Fruit fly (Drosophila melanogaster) whole organism, embryonic: ENCODE results near the gene AlaRS.

Experiments used
- Atf-2 ChIP-seq: fragments of 200-800 bp; sonication (Bioruptor generic); optimal IDR thresholded peaks from 2 replicates; lab custom pipeline; 2016; ENCODE audit warnings: missing biosample characterization, missing genetic modification characterization
- BtbVII ChIP-seq: fragments of 200-800 bp; sonication (Bioruptor generic); optimal IDR thresholded peaks from 3 replicates; lab custom pipeline; 2017; ENCODE audit warnings: missing biosample characterization, mild to moderate bottlenecking, missing genetic modification characterization
- C15 ChIP-seq: fragments of 200-800 bp; sonication (Bioruptor generic); IDR thresholded peaks from 3 replicates; pipeline ENCODE4 v1.3.6; 2022; ENCODE audit warnings: missing biosample characterization, missing genetic modification characterization
- CG10321 ChIP-seq: fragments of 200-800 bp; sonication (Bioruptor generic); IDR thresholded peaks from 2 replicates; pipeline ENCODE4 v1.3.6; 2022; ENCODE audit warnings: missing biosample characterization, missing genetic modification characterization
- CG10979 ChIP-seq: fragments of 200-800 bp; sonication (Bioruptor generic); optimal IDR thresholded peaks from 2 replicates; lab custom pipeline; 2018; ENCODE audit warnings: missing biosample characterization, mild to moderate bottlenecking, missing genetic modification characterization, moderate library complexity
- CG11696 ChIP-seq: fragments of 200-800 bp; sonication (Bioruptor generic); IDR thresholded peaks from 2 replicates; pipeline ENCODE4 v1.3.6; 2022; ENCODE audit warnings: missing biosample characterization, missing genetic modification characterization
- CG12236 ChIP-seq: fragments of 200-800 bp; sonication (Bioruptor generic); optimal IDR thresholded peaks from 2 replicates; lab custom pipeline; 2016; ENCODE audit warnings: missing biosample characterization, missing genetic modification characterization
- CG13894 ChIP-seq: fragments of 200-800 bp; sonication (Bioruptor generic); optimal IDR thresholded peaks from 3 replicates; lab custom pipeline; 2018; ENCODE audit warnings: missing biosample characterization, mild to moderate bottlenecking, missing genetic modification characterization, moderate library complexity
- CG1602 ChIP-seq: fragments of 200-800 bp; sonication (Bioruptor generic); optimal IDR thresholded peaks from 3 replicates; lab custom pipeline; 2016; ENCODE audit warnings: missing biosample characterization, missing genetic modification characterization
- CG1832 ChIP-seq: fragments of 200-800 bp; sonication (Bioruptor generic); optimal IDR thresholded peaks from 2 replicates; lab custom pipeline; 2017; ENCODE audit warnings: missing biosample characterization, mild to moderate bottlenecking, missing genetic modification characterization, inconsistent platforms
- CG30020 ChIP-seq: fragments of 200-800 bp; optimal IDR thresholded peaks from 2 replicates; lab custom pipeline; 2019; ENCODE audit warnings: missing biosample characterization, mild to moderate bottlenecking, missing genetic modification characterization, moderate library complexity
- CG32532 ChIP-seq: fragments of 200-800 bp; sonication (Bioruptor generic); IDR thresholded peaks from 2 replicates; pipeline ENCODE4 v1.3.6; 2022; ENCODE audit warnings: missing biosample characterization, missing genetic modification characterization
- CG33213 ChIP-seq: fragments of 200-800 bp; sonication (Bioruptor generic); optimal IDR thresholded peaks from 3 replicates; lab custom pipeline; 2016; ENCODE audit warnings: missing biosample characterization, missing genetic modification characterization
- CG4404 ChIP-seq: fragments of 200-800 bp; sonication (Bioruptor generic); IDR thresholded peaks from 2 replicates; pipeline ENCODE4 v1.3.6; 2022; ENCODE audit warnings: missing biosample characterization, missing genetic modification characterization
- CG4730 ChIP-seq: fragments of 200-800 bp; sonication (Bioruptor generic); IDR thresholded peaks from 2 replicates; pipeline ENCODE4 v1.3.6; 2022; ENCODE audit warnings: missing biosample characterization, missing genetic modification characterization
- CG6791 ChIP-seq: fragments of 200-800 bp; sonication (Bioruptor generic); IDR thresholded peaks from 3 replicates; pipeline ENCODE4 v1.3.6; 2022; ENCODE audit warnings: missing biosample characterization, missing genetic modification characterization; ENCODE audit not compliant: partially characterized antibody
- CG6854 ChIP-seq: fragments of 200-800 bp; sonication (Bioruptor generic); optimal IDR thresholded peaks from 3 replicates; lab custom pipeline; 2017; ENCODE audit warnings: missing biosample characterization, mild to moderate bottlenecking, missing genetic modification characterization
- CG7963 ChIP-seq: fragments of 200-800 bp; sonication (Bioruptor generic); IDR thresholded peaks from 3 replicates; pipeline ENCODE4 v1.3.6; 2022; ENCODE audit warnings: missing biosample characterization, missing genetic modification characterization; ENCODE audit not compliant: partially characterized antibody
- CG7987 ChIP-seq: fragments of 200-800 bp; sonication (Bioruptor generic); optimal IDR thresholded peaks from 2 replicates; lab custom pipeline; 2018; ENCODE audit warnings: missing biosample characterization, mild to moderate bottlenecking, missing genetic modification characterization, moderate library complexity
- CG8388 ChIP-seq: fragments of 200-800 bp; sonication (Bioruptor generic); optimal IDR thresholded peaks from 2 replicates; lab custom pipeline; 2019; ENCODE audit warnings: missing biosample characterization, mild to moderate bottlenecking, missing genetic modification characterization, moderate library complexity
- Deaf1 ChIP-seq: fragments of 200-800 bp; optimal IDR thresholded peaks from 3 replicates; lab custom pipeline; 2019; ENCODE audit warnings: missing biosample characterization, mild to moderate bottlenecking, missing genetic modification characterization, moderate library complexity
- Fer2 ChIP-seq: fragments of 200-800 bp; sonication (Bioruptor generic); optimal IDR thresholded peaks from 2 replicates; lab custom pipeline; 2018; ENCODE audit warnings: missing biosample characterization, mild to moderate bottlenecking, missing genetic modification characterization, moderate library complexity
- HLH3B ChIP-seq: fragments of 200-800 bp; sonication (Bioruptor generic); IDR thresholded peaks from 2 replicates; pipeline ENCODE4 v1.3.6; 2022; ENCODE audit warnings: missing biosample characterization, missing genetic modification characterization
- HLH54F ChIP-seq: fragments of 200-800 bp; sonication (Bioruptor generic); optimal IDR thresholded peaks from 3 replicates; lab custom pipeline; 2016; ENCODE audit warnings: missing biosample characterization, missing genetic modification characterization
- Myb ChIP-seq: fragments of 200-800 bp; sonication (Bioruptor generic); optimal IDR thresholded peaks from 2 replicates; lab custom pipeline; 2016; ENCODE audit warnings: missing biosample characterization, missing genetic modification characterization
- NK7.1 ChIP-seq: fragments of 200-800 bp; sonication (Bioruptor generic); optimal IDR thresholded peaks from 3 replicates; lab custom pipeline; 2016; ENCODE audit warnings: missing biosample characterization, missing genetic modification characterization
- Ssrp ChIP-seq: fragments of 200-800 bp; sonication (Bioruptor generic); optimal IDR thresholded peaks from 2 replicates; lab custom pipeline; 2018; ENCODE audit warnings: missing biosample characterization, mild to moderate bottlenecking, missing genetic modification characterization, moderate library complexity
- abd-A ChIP-seq: fragments of 200-800 bp; sonication (Bioruptor generic); optimal IDR thresholded peaks from 3 replicates; lab custom pipeline; 2019; ENCODE audit warnings: missing biosample characterization, mild to moderate bottlenecking, missing genetic modification characterization, moderate library complexity
- ash1 ChIP-seq: fragments of 200-800 bp; sonication (Bioruptor generic); optimal IDR thresholded peaks from 2 replicates; lab custom pipeline; 2018; ENCODE audit warnings: missing biosample characterization, mild to moderate bottlenecking, missing genetic modification characterization
- cg ChIP-seq: fragments of 200-800 bp; sonication (Bioruptor generic); optimal IDR thresholded peaks from 3 replicates; lab custom pipeline; 2019; ENCODE audit warnings: missing biosample characterization, mild to moderate bottlenecking, missing genetic modification characterization, moderate library complexity
- dati ChIP-seq: fragments of 200-800 bp; sonication (Bioruptor generic); IDR thresholded peaks from 2 replicates; pipeline ENCODE4 v1.3.6; 2022; ENCODE audit warnings: missing biosample characterization, missing genetic modification characterization
- dmrt11E ChIP-seq: fragments of 200-800 bp; sonication (Bioruptor generic); optimal IDR thresholded peaks from 3 replicates; lab custom pipeline; 2018; ENCODE audit warnings: missing biosample characterization, mild to moderate bottlenecking, missing genetic modification characterization, moderate library complexity
- esg ChIP-seq: fragments of 200-800 bp; sonication (Bioruptor generic); conservative IDR thresholded peaks from 2 replicates; pipeline ENCODE4 v1.3.6; 2022; ENCODE audit warnings: missing biosample characterization, missing genetic modification characterization
- ewg ChIP-seq: fragments of 200-800 bp; sonication (Bioruptor generic); optimal IDR thresholded peaks from 3 replicates; lab custom pipeline; 2017; ENCODE audit warnings: mild to moderate bottlenecking, missing biosample characterization, missing genetic modification reagents, missing genetic modification characterization
- fd64A ChIP-seq: fragments of 200-800 bp; sonication (Bioruptor generic); optimal IDR thresholded peaks from 3 replicates; lab custom pipeline; 2018; ENCODE audit warnings: missing biosample characterization, mild to moderate bottlenecking, missing genetic modification characterization
- fru ChIP-seq: fragments of >200 bp; optimal IDR thresholded peaks from 2 replicates; lab custom pipeline; 2017
- gce ChIP-seq: fragments of 200-800 bp; sonication (Bioruptor generic); IDR thresholded peaks from 3 replicates; pipeline ENCODE4 v1.3.6; 2022; ENCODE audit warnings: missing biosample characterization, missing genetic modification characterization
- grau ChIP-seq: fragments of 200-800 bp; optimal IDR thresholded peaks from 3 replicates; lab custom pipeline; 2019; ENCODE audit warnings: missing biosample characterization, mild to moderate bottlenecking, missing genetic modification characterization, moderate library complexity
- gsb ChIP-seq: fragments of 200-800 bp; sonication (Bioruptor generic); IDR thresholded peaks from 2 replicates; pipeline ENCODE4 v1.3.6; 2022; ENCODE audit warnings: missing biosample characterization, missing genetic modification characterization
- h ChIP-seq: fragments of >200 bp; optimal IDR thresholded peaks from 2 replicates; lab custom pipeline; 2017
- hb ChIP-seq: fragments of 200-800 bp; sonication (Bioruptor generic); IDR thresholded peaks from 3 replicates; pipeline ENCODE4 v1.3.6; 2022; ENCODE audit warnings: missing biosample characterization, missing genetic modification characterization; ENCODE audit not compliant: partially characterized antibody
- her ChIP-seq: fragments of 200-800 bp; sonication (Bioruptor generic); optimal IDR thresholded peaks from 2 replicates; lab custom pipeline; 2016; ENCODE audit warnings: missing biosample characterization, missing genetic modification characterization
- kni ChIP-seq: fragments of 200-800 bp; sonication (Bioruptor generic); optimal IDR thresholded peaks from 3 replicates; lab custom pipeline; 2017; ENCODE audit warnings: mild to moderate bottlenecking, missing biosample characterization, missing genetic modification reagents, missing genetic modification characterization
- maf-S ChIP-seq: fragments of 200-800 bp; sonication (Bioruptor generic); optimal IDR thresholded peaks from 2 replicates; lab custom pipeline; 2016; ENCODE audit warnings: missing biosample characterization, missing genetic modification characterization
- pfk ChIP-seq: fragments of 200-800 bp; sonication (Bioruptor generic); optimal IDR thresholded peaks from 2 replicates; lab custom pipeline; 2018; ENCODE audit warnings: missing biosample characterization, mild to moderate bottlenecking, missing genetic modification characterization, moderate library complexity
- psq ChIP-seq: fragments of 200-800 bp; sonication (Bioruptor generic); optimal IDR thresholded peaks from 2 replicates; lab custom pipeline; 2017; ENCODE audit warnings: missing biosample characterization, missing genetic modification characterization
- pzg ChIP-seq: fragments of 200-800 bp; sonication (Bioruptor generic); optimal IDR thresholded peaks from 3 replicates; lab custom pipeline; 2018; ENCODE audit warnings: missing biosample characterization, mild to moderate bottlenecking, missing genetic modification characterization, moderate library complexity
- rib ChIP-seq: fragments of 200-800 bp; sonication (Bioruptor generic); IDR thresholded peaks from 2 replicates; pipeline ENCODE4 v1.3.6; 2022; ENCODE audit warnings: missing biosample characterization, missing genetic modification characterization
- sqz ChIP-seq: fragments of 200-800 bp; sonication (Bioruptor generic); optimal IDR thresholded peaks from 3 replicates; lab custom pipeline; 2018; ENCODE audit warnings: missing biosample characterization, mild to moderate bottlenecking, missing genetic modification characterization
- tx ChIP-seq: fragments of 200-800 bp; sonication (Bioruptor generic); optimal IDR thresholded peaks from 2 replicates; lab custom pipeline; 2016; ENCODE audit warnings: missing biosample characterization, missing genetic modification characterization
- wek ChIP-seq: fragments of 200-800 bp; sonication (Bioruptor generic); optimal IDR thresholded peaks from 3 replicates; lab custom pipeline; 2018; ENCODE audit warnings: missing biosample characterization, mild to moderate bottlenecking, missing genetic modification characterization, moderate library complexity

Gene AlaRS

DNA sequence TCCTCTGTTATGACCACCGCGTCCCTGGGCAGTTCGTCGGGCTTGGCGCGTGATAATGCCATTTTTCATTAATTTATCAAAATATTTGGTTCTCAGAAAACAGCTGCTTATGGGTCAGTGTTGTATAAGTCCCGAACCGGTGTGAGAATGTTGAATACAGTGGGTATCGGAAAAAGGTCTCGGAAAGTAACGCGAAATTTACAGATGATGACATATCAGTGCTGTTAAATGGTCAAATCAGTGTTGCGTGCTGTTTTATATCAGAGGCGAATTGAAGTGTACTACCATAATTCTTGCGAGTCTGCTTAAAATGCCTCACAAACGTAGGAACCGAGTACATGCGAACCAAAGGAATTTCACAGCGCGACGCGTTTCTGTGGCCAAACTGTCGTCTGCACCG is 1.1 kb upstream of the AlaRS start, which contains the start of the genes CG13392 and Rcd4 (continued):
- TF ChIP-seq kni: peak; percentile 64
- peak; percentile 26 for TF ChIP-seq Deaf1 (tag; lab: Kevin White, UChicago)
- TF ChIP-seq her (GFP tag; lab: Kevin White, UChicago): peak; percentile 81
- TF ChIP-seq CG1602 (GFP tag; lab: Kevin White, UChicago): peak; percentile 7
- TF ChIP-seq CG4730 (GFP tag; lab: Robert Waterston, UW): 0 out of 2 replicates have a peak, but pooled peaks have one; percentile 28
- 0 out of 2 replicates have a peak, but pooled peaks have one; percentile 13 for TF ChIP-seq gsb (GFP tag; lab: Robert Waterston, UW)
- TF ChIP-seq CG13894 (tag; lab: Kevin White, UChicago): peak; percentile 80
- no peak for TF ChIP-seq h
- peak; percentile 77 for TF ChIP-seq Myb (GFP tag; lab: Kevin White, UChicago)
- TF ChIP-seq HLH54F (GFP tag; lab: Kevin White, UChicago): peak; percentile 81
- no peak for TF ChIP-seq Ssrp (tag; lab: Kevin White, UChicago)
- TF ChIP-seq BtbVII (GFP tag; lab: Kevin White, UChicago): no peak
- no peak for TF ChIP-seq wek (GFP tag; lab: Kevin White, UChicago)
- peak; percentile 9 for TF ChIP-seq psq
- peak; percentile 23 for TF ChIP-seq NK7.1 (GFP tag; lab: Kevin White, UChicago)
- no peak for TF ChIP-seq pfk
- peak; percentile 73 for TF ChIP-seq CG6791 (GFP tag; lab: Robert Waterston, UW)
- TF ChIP-seq HLH3B (GFP tag; lab: Robert Waterston, UW): peak; percentile 48; the same call in 1 of the 2 replicates
- no peak for TF ChIP-seq CG1832 (GFP tag; lab: Kevin White, UChicago)
- TF ChIP-seq rib (GFP tag; lab: Robert Waterston, UW): peak; percentile 76
- TF ChIP-seq CG12236: no peak
- no peak for TF ChIP-seq CG10321
- no peak for TF ChIP-seq cg (GFP tag; lab: Kevin White, UChicago)
- TF ChIP-seq CG33213: peak; percentile 72
- no peak for TF ChIP-seq sqz (GFP tag; lab: Kevin White, UChicago)
- peak; percentile 63 for TF ChIP-seq CG8388 (GFP tag; lab: Kevin White, UChicago)
- peak; percentile 20 for TF ChIP-seq ewg (GFP tag; lab: Kevin White, UChicago)
- peak; percentile 21 for TF ChIP-seq dmrt11E (tag; lab: Kevin White, UChicago)
- 0 out of 2 replicates have a peak, but pooled peaks have one; percentile 6 for TF ChIP-seq esg (GFP tag; lab: Robert Waterston, UW)
- no peak for TF ChIP-seq CG6854 (GFP tag; lab: Kevin White, UChicago)
- no peak for TF ChIP-seq dati (GFP tag; lab: Robert Waterston, UW)
- peak; percentile 31 for TF ChIP-seq Atf-2 (GFP tag; lab: Kevin White, UChicago)
- peak; percentile 79 for TF ChIP-seq CG32532 (GFP tag; lab: Robert Waterston, UW)
- peak; percentile 31 for TF ChIP-seq abd-A (tag; lab: Kevin White, UChicago)
- TF ChIP-seq fru: no peak
- peak; percentile 48; the same call in 1 of the 2 replicates for TF ChIP-seq CG4404
- peak; percentile 12 for TF ChIP-seq CG30020 (tag; lab: Kevin White, UChicago)
- peak; percentile 87 for TF ChIP-seq pzg (GFP tag; lab: Kevin White, UChicago)
- TF ChIP-seq ash1 (GFP tag; lab: Kevin White, UChicago): peak; percentile 15
- TF ChIP-seq CG11696 (GFP tag; lab: Robert Waterston, UW): no peak
- no peak for TF ChIP-seq fd64A
- TF ChIP-seq Fer2 (tag; lab: Kevin White, UChicago): peak; percentile 22
- TF ChIP-seq maf-S (GFP tag; lab: Kevin White, UChicago): peak; percentile 47
- TF ChIP-seq CG7987 (GFP tag; lab: Kevin White, UChicago): peak; percentile 71
- TF ChIP-seq gce (GFP tag; lab: Robert Waterston, UW): no peak
- peak; percentile 67 for TF ChIP-seq tx (GFP tag; lab: Kevin White, UChicago)
- TF ChIP-seq grau (tag; lab: Kevin White, UChicago): peak; percentile 94
- peak; percentile 31; the same call in 1 of the 3 replicates for TF ChIP-seq hb (GFP tag; lab: Robert Waterston, UW)
- peak; percentile 39 for TF ChIP-seq CG10979
- TF ChIP-seq C15 (GFP tag; lab: Robert Waterston, UW): no peak
- peak; percentile 31; the same call in 1 of the 3 replicates for TF ChIP-seq CG7963
